Fruit fly (Drosophila melanogaster): ENCODE results near the gene KaiR1D.

- TF ChIP-seq CG8478 (optimal IDR thresholded peaks at IDR 0.05) (no peak), CTCF (optimal IDR thresholded peaks at IDR 0.05) (no peak)
Observed at dm6 chr3R:20905418-20905817, 39.4 kb upstream of the KaiR1D start, which contains the start of gene TotX.

All from S2 (cell line).